Fruit fly (Drosophila melanogaster) whole organism, embryonic: ENCODE data around the gene CG11437.

Experiments used
- CG12155 ChIP-seq: fragments of 200-800 bp; sonication (Bioruptor generic); optimal IDR thresholded peaks from 3 replicates; lab custom pipeline; 2016; ENCODE audit warnings: missing biosample characterization, missing genetic modification characterization
- CG14050 ChIP-seq: fragments of 200-800 bp; sonication (Bioruptor generic); IDR thresholded peaks from 3 replicates; pipeline ENCODE4 v1.3.6; 2022; ENCODE audit warnings: missing biosample characterization, missing genetic modification characterization
- CG5180 ChIP-seq: fragments of 200-800 bp; sonication (Bioruptor generic); optimal IDR thresholded peaks from 3 replicates; lab custom pipeline; 2017; ENCODE audit warnings: missing biosample characterization, missing genetic modification characterization, mild to moderate bottlenecking, moderate library complexity, missing genetic modification reagents
- HHEX ChIP-seq: fragments of 200-800 bp; sonication (Bioruptor generic); optimal IDR thresholded peaks from 3 replicates; lab custom pipeline; 2017; ENCODE audit warnings: missing biosample characterization, mild to moderate bottlenecking, missing genetic modification characterization, missing genetic modification reagents
- YL-1 ChIP-seq: fragments of 200-800 bp; sonication (Bioruptor generic); optimal IDR thresholded peaks from 3 replicates; lab custom pipeline; 2017; ENCODE audit warnings: missing biosample characterization, mild to moderate bottlenecking, missing genetic modification characterization

DNA sequence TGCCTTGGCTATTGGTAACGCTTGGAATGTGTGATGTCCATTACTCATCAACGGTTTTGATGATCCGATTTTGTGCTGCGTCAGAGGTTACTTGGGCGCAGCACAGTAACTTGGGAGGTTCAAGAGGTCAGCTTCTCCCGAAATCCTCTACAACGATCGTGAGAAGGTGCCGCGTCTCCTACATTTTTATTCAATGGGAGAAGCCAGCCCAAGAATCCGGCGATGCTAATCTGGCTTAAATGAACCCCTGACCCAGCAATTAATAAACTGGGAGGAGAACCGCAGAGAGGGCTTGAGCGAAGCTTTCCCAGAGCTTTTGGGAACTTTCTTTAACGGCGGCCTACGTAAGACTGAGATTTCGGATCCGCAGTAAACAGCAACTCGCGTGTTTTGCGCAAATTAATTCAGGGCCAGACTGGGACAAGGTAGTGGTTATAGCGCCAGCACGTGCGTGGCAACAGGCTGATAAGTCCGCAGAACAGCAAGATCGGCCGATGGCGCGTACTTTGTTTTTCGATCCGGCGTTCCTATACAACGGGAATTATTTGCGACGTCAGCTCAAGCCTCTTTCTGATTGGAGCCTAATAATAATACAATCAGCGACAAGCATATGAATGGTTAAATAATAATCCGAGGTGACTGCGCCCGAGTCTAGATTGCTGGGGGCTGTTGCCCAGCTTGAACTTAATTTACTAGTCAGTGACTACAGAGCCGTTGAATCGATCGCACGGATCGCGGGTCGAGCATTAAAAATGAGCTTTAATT is 5.6 kb downstream of the CG11437 start, which contains the start of gene CG11425:
- TF ChIP-seq CG5180 (GFP tag; lab: Kevin White, UChicago), result no peak
- no peak for TF ChIP-seq CG14050 (GFP tag; lab: Robert Waterston, UW)
- no peak for TF ChIP-seq HHEX (GFP tag; lab: Kevin White, UChicago)
- TF ChIP-seq CG12155 (GFP tag; lab: Kevin White, UChicago), result no peak
- TF ChIP-seq YL-1 (GFP tag; lab: Kevin White, UChicago), result no peak
